Fruit fly (Drosophila melanogaster): ENCODE measurements around the gene Atg4b.
A peak's percentile ranks its signal among the peaks of the same experiment; 100 is the strongest.

Gene Atg4b

dm6 chr3R:15319912-15320746 lies 36.6 kb downstream of the Atg4b start, which contains the start of the genes CG6276 and CG44040 (continued):
- no peak for TF ChIP-seq shn (GFP tag; optimal IDR thresholded peaks at IDR 0.05)
- TF ChIP-seq PHDP (tag; optimal IDR thresholded peaks at IDR 0.05): peak; percentile 27
- peak; percentile 76 for TF ChIP-seq lab (GFP tag; optimal IDR thresholded peaks at IDR 0.05)
- TF ChIP-seq Xbp1 (GFP tag; optimal IDR thresholded peaks at IDR 0.05): peak; percentile 35
- TF ChIP-seq Camta (GFP tag; optimal IDR thresholded peaks at IDR 0.05): peak; percentile 50
- TF ChIP-seq CG6813 (GFP tag; optimal IDR thresholded peaks at IDR 0.05): peak; percentile 36
- TF ChIP-seq CG16863 (GFP tag; optimal IDR thresholded peaks at IDR 0.05): peak; percentile 9
- peak; percentile 2 for TF ChIP-seq CG3163 (GFP tag; optimal IDR thresholded peaks at IDR 0.05)
- peak; percentile 42 for TF ChIP-seq phol (tag; optimal IDR thresholded peaks at IDR 0.05)
- no peak for TF ChIP-seq Bdp1 (GFP tag; optimal IDR thresholded peaks at IDR 0.05)
- TF ChIP-seq Drgx (GFP tag; IDR thresholded peaks at IDR 0.05): peak; percentile 64
- TF ChIP-seq CG5180 (GFP tag; optimal IDR thresholded peaks at IDR 0.05): no peak
- peak; percentile 15 for TF ChIP-seq Sry-δ (GFP tag; optimal IDR thresholded peaks at IDR 0.05)
- peak; percentile 34 for TF ChIP-seq nmo (GFP tag; optimal IDR thresholded peaks at IDR 0.05)
- TF ChIP-seq cato (GFP tag; optimal IDR thresholded peaks at IDR 0.05; ENCODE audit: borderline replicate concordance): no peak
- TF ChIP-seq CG17186 (GFP tag; optimal IDR thresholded peaks at IDR 0.05): no peak
- no peak for TF ChIP-seq CG18764 (GFP tag; optimal IDR thresholded peaks at IDR 0.05)
- TF ChIP-seq Hmr (GFP tag; optimal IDR thresholded peaks at IDR 0.05): peak; percentile 64
- TF ChIP-seq CG14441 (GFP tag; IDR thresholded peaks at IDR 0.05): peak; percentile 59
- TF ChIP-seq Lhr (GFP tag; optimal IDR thresholded peaks at IDR 0.05): no peak
- TF ChIP-seq CG34376 (GFP tag; optimal IDR thresholded peaks at IDR 0.05): peak; percentile 58
- TF ChIP-seq z (GFP tag; IDR thresholded peaks at IDR 0.05): no peak
- peak; percentile 62; the same call in 2 of the 3 replicates for TF ChIP-seq ci (GFP tag; IDR thresholded peaks at IDR 0.05)
- TF ChIP-seq CG12659 (GFP tag; optimal IDR thresholded peaks at IDR 0.05): peak; percentile 37
- peak; percentile 68 for TF ChIP-seq CG32532 (GFP tag; IDR thresholded peaks at IDR 0.05)
- TF ChIP-seq chn (GFP tag; optimal IDR thresholded peaks at IDR 0.05): peak; percentile 16
- TF ChIP-seq Aef1 (GFP tag; IDR thresholded peaks at IDR 0.05): no peak
- TF ChIP-seq pnt (GFP tag; optimal IDR thresholded peaks at IDR 0.05): no peak
- TF ChIP-seq dan (GFP tag; IDR thresholded peaks at IDR 0.05): no peak
- TF ChIP-seq Pdp1 (GFP tag; optimal IDR thresholded peaks at IDR 0.05): peak; percentile 34 to 48
- TF ChIP-seq twi (tag; optimal IDR thresholded peaks at IDR 0.05): no peak
- TF ChIP-seq CG3995 (GFP tag; optimal IDR thresholded peaks at IDR 0.05): peak; percentile 46
- peak; percentile 40 for TF ChIP-seq gcm (GFP tag; optimal IDR thresholded peaks at IDR 0.05)
- TF ChIP-seq CG31441 (GFP tag; IDR thresholded peaks at IDR 0.05): peak; percentile 39
- TF ChIP-seq usp (GFP tag; optimal IDR thresholded peaks at IDR 0.05): no peak
- no peak for TF ChIP-seq peb (GFP tag; IDR thresholded peaks at IDR 0.05)
- TF ChIP-seq Gug (GFP tag; IDR thresholded peaks at IDR 0.05): peak; percentile 19; the same call in 1 of the 4 replicates
- TF ChIP-seq CG6683 (GFP tag; optimal IDR thresholded peaks at IDR 0.05): peak; percentile 0
- peak; percentile 4 for TF ChIP-seq her (GFP tag; optimal IDR thresholded peaks at IDR 0.05)
- no peak for TF ChIP-seq Rx (GFP tag; IDR thresholded peaks at IDR 0.05)
- TF ChIP-seq CG12942 (GFP tag; optimal IDR thresholded peaks at IDR 0.05): no peak
- TF ChIP-seq unpg (GFP tag; optimal IDR thresholded peaks at IDR 0.05): peak; percentile 50
- peak; percentile 33 for TF ChIP-seq Oli (tag; optimal IDR thresholded peaks at IDR 0.05)
- TF ChIP-seq MTF-1 (GFP tag; optimal IDR thresholded peaks at IDR 0.05; ENCODE audit: borderline replicate concordance): no peak
- peak; percentile 11; the same call in 1 of the 2 replicates for TF ChIP-seq CG11696 (GFP tag; IDR thresholded peaks at IDR 0.05)
- peak; percentile 45 for TF ChIP-seq B-H2 (GFP tag; optimal IDR thresholded peaks at IDR 0.05)
- no peak for TF ChIP-seq chm (GFP tag; IDR thresholded peaks at IDR 0.05)
- peak; percentile 22 for TF ChIP-seq Ssrp (tag; optimal IDR thresholded peaks at IDR 0.05)
- TF ChIP-seq CG10431 (GFP tag; optimal IDR thresholded peaks at IDR 0.05): no peak
